Fruit fly (Drosophila melanogaster) whole organism, prepupa: ENCODE data around the gene S6KL.

Experiments used
- Blimp-1 ChIP-seq: fragments of 200-800 bp; sonication (Bioruptor generic); optimal IDR thresholded peaks from 3 replicates; lab custom pipeline; 2017; ENCODE audit warnings: missing biosample characterization, missing genetic modification characterization, mild to moderate bottlenecking, moderate library complexity, missing genetic modification reagents
- CG10631 ChIP-seq: fragments of 200-800 bp; sonication (Bioruptor generic); optimal IDR thresholded peaks from 2 replicates; lab custom pipeline; 2016; ENCODE audit warnings: missing biosample characterization, missing genetic modification characterization
- CG11294 ChIP-seq: fragments of 200-800 bp; sonication (Bioruptor generic); IDR thresholded peaks from 2 replicates; pipeline ENCODE4 v1.3.6; 2022; ENCODE audit warnings: missing biosample characterization, missing genetic modification characterization
- CG11762 ChIP-seq: fragments of 200-800 bp; sonication (Bioruptor generic); optimal IDR thresholded peaks from 3 replicates; lab custom pipeline; 2016; ENCODE audit warnings: missing biosample characterization, missing genetic modification characterization; ENCODE audit not compliant: insufficient read depth
- CG11902 ChIP-seq: fragments of 200-800 bp; sonication (Bioruptor generic); optimal IDR thresholded peaks from 3 replicates; lab custom pipeline; 2016; ENCODE audit warnings: missing biosample characterization, missing genetic modification characterization
- CG15336 ChIP-seq: fragments of 200-800 bp; sonication (Bioruptor generic); IDR thresholded peaks from 2 replicates; pipeline ENCODE4 v1.3.6; 2022; ENCODE audit warnings: missing biosample characterization, missing genetic modification characterization
- CG1621 ChIP-seq: fragments of 200-800 bp; sonication (Bioruptor generic); optimal IDR thresholded peaks from 3 replicates; lab custom pipeline; 2018; ENCODE audit warnings: missing biosample characterization, mild to moderate bottlenecking, missing genetic modification characterization
- CG16779 ChIP-seq: fragments of 200-800 bp; sonication (Bioruptor generic); optimal IDR thresholded peaks from 3 replicates; lab custom pipeline; 2017; ENCODE audit warnings: missing biosample characterization, mild to moderate bottlenecking, missing genetic modification characterization
- CG3032 ChIP-seq: fragments of 200-800 bp; optimal IDR thresholded peaks from 2 replicates; lab custom pipeline; 2019; ENCODE audit warnings: missing biosample characterization, mild to moderate bottlenecking, missing genetic modification characterization, moderate library complexity
- CG31627 ChIP-seq: fragments of 200-800 bp; sonication (Bioruptor generic); optimal IDR thresholded peaks from 3 replicates; lab custom pipeline; 2016; ENCODE audit warnings: missing biosample characterization, missing genetic modification characterization
- CG34406 ChIP-seq: fragments of 200-800 bp; sonication (Bioruptor generic); optimal IDR thresholded peaks from 3 replicates; lab custom pipeline; 2016; ENCODE audit warnings: missing biosample characterization, missing genetic modification characterization
- CG3919 ChIP-seq: fragments of 200-800 bp; sonication (Bioruptor generic); optimal IDR thresholded peaks from 3 replicates; lab custom pipeline; 2016; ENCODE audit warnings: missing biosample characterization, missing genetic modification characterization
- CG4318 ChIP-seq: fragments of 200-800 bp; sonication (Bioruptor generic); optimal IDR thresholded peaks from 3 replicates; lab custom pipeline; 2017; ENCODE audit warnings: missing biosample characterization, mild to moderate bottlenecking, missing genetic modification characterization
- CG6163 ChIP-seq: fragments of 200-800 bp; sonication (Bioruptor generic); IDR thresholded peaks from 3 replicates; pipeline ENCODE4 v1.3.6; 2022; ENCODE audit warnings: missing biosample characterization, missing genetic modification characterization
- CG6276 ChIP-seq: fragments of 200-800 bp; sonication (Bioruptor generic); optimal IDR thresholded peaks from 2 replicates; lab custom pipeline; 2017; ENCODE audit warnings: missing biosample characterization, mild to moderate bottlenecking, missing genetic modification characterization
- CG6808 ChIP-seq: fragments of 200-800 bp; sonication (Bioruptor generic); optimal IDR thresholded peaks from 3 replicates; lab custom pipeline; 2017; ENCODE audit warnings: missing biosample characterization, missing genetic modification characterization, mild to moderate bottlenecking, moderate library complexity, missing genetic modification reagents
- CG7368 ChIP-seq: fragments of 200-800 bp; sonication (Bioruptor generic); optimal IDR thresholded peaks from 3 replicates; lab custom pipeline; 2016; ENCODE audit warnings: missing biosample characterization, missing genetic modification characterization
- CG8319 ChIP-seq: fragments of 200-800 bp; sonication (Bioruptor generic); optimal IDR thresholded peaks from 3 replicates; lab custom pipeline; 2016; ENCODE audit warnings: missing biosample characterization, missing genetic modification characterization
- CG8632 ChIP-seq: fragments of 200-800 bp; sonication (Bioruptor generic); optimal IDR thresholded peaks from 3 replicates; lab custom pipeline; 2016; ENCODE audit warnings: missing biosample characterization, missing genetic modification characterization
- CG9139 ChIP-seq: fragments of 200-800 bp; sonication (Bioruptor generic); optimal IDR thresholded peaks from 3 replicates; lab custom pipeline; 2017; ENCODE audit warnings: missing biosample characterization, mild to moderate bottlenecking, missing genetic modification characterization
- Eip75B ChIP-seq: fragments of 200-800 bp; sonication (Bioruptor generic); optimal IDR thresholded peaks from 3 replicates; lab custom pipeline; 2016; ENCODE audit warnings: missing biosample characterization, missing genetic modification characterization
- Eip93F ChIP-seq: fragments of 200-800 bp; sonication (Bioruptor generic); optimal IDR thresholded peaks from 2 replicates; lab custom pipeline; 2016; ENCODE audit warnings: missing biosample characterization, mild to moderate bottlenecking, missing genetic modification characterization
- Gug ChIP-seq: fragments of 200-800 bp; sonication (Bioruptor generic); IDR thresholded peaks from 2 replicates; pipeline ENCODE4 v1.3.6; 2022; ENCODE audit warnings: missing biosample characterization, missing genetic modification characterization
- Hr38 ChIP-seq: sonication (Bioruptor generic); optimal IDR thresholded peaks from 2 replicates; lab custom pipeline; 2016; ENCODE audit warnings: missing biosample characterization, missing genetic modification characterization
- Hr39 ChIP-seq: fragments of 200-800 bp; sonication (Bioruptor generic); optimal IDR thresholded peaks from 2 replicates; lab custom pipeline; 2016; ENCODE audit warnings: missing biosample characterization, missing genetic modification characterization
- Hr4 ChIP-seq: fragments of 200-800 bp; sonication (Bioruptor generic); optimal IDR thresholded peaks from 3 replicates; lab custom pipeline; 2016; ENCODE audit warnings: missing biosample characterization, missing genetic modification characterization
- Lpt ChIP-seq: fragments of 200-800 bp; sonication (Bioruptor generic); optimal IDR thresholded peaks from 3 replicates; lab custom pipeline; 2016; ENCODE audit warnings: missing biosample characterization, missing genetic modification characterization
- Met ChIP-seq: fragments of 200-800 bp; sonication (Bioruptor generic); optimal IDR thresholded peaks from 3 replicates; lab custom pipeline; 2016; ENCODE audit warnings: missing biosample characterization, missing genetic modification characterization
- OdsH ChIP-seq: fragments of 200-800 bp; sonication (Bioruptor generic); optimal IDR thresholded peaks from 3 replicates; lab custom pipeline; 2016; ENCODE audit warnings: missing biosample characterization, missing genetic modification characterization
- Smox ChIP-seq: fragments of 200-800 bp; sonication (Bioruptor generic); optimal IDR thresholded peaks from 3 replicates; lab custom pipeline; 2016; ENCODE audit warnings: missing biosample characterization, missing genetic modification characterization
- Sox102F ChIP-seq: fragments of 200-800 bp; sonication (Bioruptor generic); optimal IDR thresholded peaks from 2 replicates; lab custom pipeline; 2016; ENCODE audit warnings: missing biosample characterization, mild to moderate bottlenecking, missing genetic modification characterization
- Sox14 ChIP-seq: fragments of 200-800 bp; sonication (Bioruptor generic); optimal IDR thresholded peaks from 3 replicates; lab custom pipeline; 2016; ENCODE audit warnings: missing biosample characterization, missing genetic modification characterization
- Sox15 ChIP-seq: fragments of 200-800 bp; sonication (Bioruptor generic); optimal IDR thresholded peaks from 3 replicates; lab custom pipeline; 2016; ENCODE audit warnings: missing biosample characterization, missing genetic modification characterization
- achi ChIP-seq: fragments of 200-800 bp; sonication (Bioruptor generic); optimal IDR thresholded peaks from 3 replicates; lab custom pipeline; 2016; ENCODE audit warnings: missing biosample characterization, missing genetic modification characterization
- acj6 ChIP-seq: fragments of 200-800 bp; sonication (Bioruptor generic); optimal IDR thresholded peaks from 3 replicates; lab custom pipeline; 2016; ENCODE audit warnings: missing biosample characterization, missing genetic modification characterization
- cyc ChIP-seq: fragments of 200-800 bp; sonication (Bioruptor generic); optimal IDR thresholded peaks from 3 replicates; lab custom pipeline; 2016; ENCODE audit warnings: missing biosample characterization, missing genetic modification characterization
- dac ChIP-seq: fragments of 200-800 bp; sonication (Bioruptor generic); optimal IDR thresholded peaks from 2 replicates; lab custom pipeline; 2017; ENCODE audit warnings: missing biosample characterization, mild to moderate bottlenecking, missing genetic modification characterization
- dsx ChIP-seq: fragments of 200-800 bp; optimal IDR thresholded peaks from 3 replicates; lab custom pipeline; 2019; ENCODE audit warnings: missing biosample characterization, mild to moderate bottlenecking, missing genetic modification characterization, moderate library complexity; ENCODE audit not compliant: poor library complexity, severe bottlenecking
- fd59A ChIP-seq: fragments of 200-800 bp; sonication (Bioruptor generic); optimal IDR thresholded peaks from 2 replicates; lab custom pipeline; 2017; ENCODE audit warnings: missing biosample characterization, mild to moderate bottlenecking, missing genetic modification characterization, missing genetic modification reagents
- fkh ChIP-seq: fragments of 200-800 bp; sonication (Bioruptor generic); optimal IDR thresholded peaks from 3 replicates; lab custom pipeline; 2017; ENCODE audit warnings: missing biosample characterization, mild to moderate bottlenecking, missing genetic modification characterization, moderate library complexity
- lz ChIP-seq: fragments of 200-800 bp; sonication (Bioruptor generic); optimal IDR thresholded peaks from 3 replicates; lab custom pipeline; 2016; ENCODE audit warnings: missing biosample characterization, missing genetic modification characterization
- net ChIP-seq: fragments of 200-800 bp; sonication (Bioruptor generic); optimal IDR thresholded peaks from 3 replicates; lab custom pipeline; 2016; ENCODE audit warnings: missing biosample characterization, missing genetic modification characterization
- salr ChIP-seq, 2 experiments: fragments of 200-800 bp; sonication (Bioruptor generic); optimal IDR thresholded peaks; 3 replicates each; lab custom pipeline; 2016 to 2018; ENCODE audit warnings: missing biosample characterization in 2 of 2, missing genetic modification characterization in 2 of 2, mild to moderate bottlenecking in 1 of 2
- spab ChIP-seq: fragments of 200-800 bp; sonication (Bioruptor generic); optimal IDR thresholded peaks from 2 replicates; lab custom pipeline; 2017; ENCODE audit warnings: missing biosample characterization, mild to moderate bottlenecking, missing genetic modification characterization, missing genetic modification reagents
- ss ChIP-seq, 2 experiments: fragments of 200-800 bp; sonication (Bioruptor generic); optimal IDR thresholded peaks; 2 replicates in 1 of 2; 3 replicates in 1 of 2; lab custom pipeline; 2017 to 2018; ENCODE audit warnings: mild to moderate bottlenecking in 2 of 2, missing biosample characterization in 2 of 2, missing genetic modification characterization in 2 of 2, moderate library complexity in 1 of 2
- svp ChIP-seq: fragments of 200-800 bp; sonication (Bioruptor generic); peaks from one replicate; lab custom pipeline; 2016; ENCODE audit warnings: missing biosample characterization, missing genetic modification characterization
- vri ChIP-seq: fragments of 200-800 bp; sonication (Bioruptor generic); optimal IDR thresholded peaks from 3 replicates; lab custom pipeline; 2016; ENCODE audit warnings: missing biosample characterization, mild to moderate bottlenecking, missing genetic modification characterization

S6KL gene

dm6 chrX:18834399-18834798 is 46.1 kb downstream of the S6KL start (continued):
- TF ChIP-seq Hr38 (no peak), CG34406 (GFP tag; lab: Kevin White, UChicago) (peak; percentile 64), CG6276 (GFP tag; lab: Kevin White, UChicago) (no peak), Met (GFP tag; lab: Kevin White, UChicago) (peak; percentile 82), OdsH (GFP tag; lab: Kevin White, UChicago) (peak; percentile 47), fkh (GFP tag; lab: Kevin White, UChicago) (no peak), CG15336 (GFP tag; lab: Robert Waterston, UW) (peak; percentile 45; the same call in 1 of the 2 replicates), CG8632 (GFP tag; lab: Kevin White, UChicago) (peak; percentile 47)
- TF ChIP-seq, all 60 proteins: peak for 47

DNA sequence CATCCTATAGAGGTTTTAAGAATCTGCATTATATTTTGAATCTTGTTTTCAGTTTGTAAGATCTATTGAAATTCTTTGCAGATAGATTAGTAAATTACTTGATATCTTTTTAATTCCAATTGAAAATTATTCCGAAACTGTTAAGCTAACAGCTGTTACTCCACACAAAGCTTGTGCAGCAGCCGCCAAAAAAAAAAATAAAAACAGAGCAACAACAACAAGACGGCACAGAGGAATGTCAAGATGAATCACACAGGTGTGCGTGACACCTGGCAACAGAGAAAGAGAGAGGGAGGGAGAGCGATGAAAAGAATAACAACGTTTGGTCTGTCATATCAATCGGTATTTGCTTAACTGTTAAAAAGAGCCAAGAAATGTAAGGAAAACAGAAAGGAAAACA is 46.7 kb downstream of the S6KL start:
- TF ChIP-seq CG7368 (GFP tag; lab: Kevin White, UChicago) (no peak), cyc (GFP tag; lab: Kevin White, UChicago) (no peak), CG1621 (tag; lab: Kevin White, UChicago) (no peak), fd59A (no peak), svp (GFP tag; lab: Kevin White, UChicago) (no peak), CG31627 (GFP tag; lab: Kevin White, UChicago) (no peak), fkh (GFP tag; lab: Kevin White, UChicago) (peak; percentile 60)

- TF ChIP-seq CG6808: peak; percentile 51
- no peak for TF ChIP-seq Sox102F
- no peak for TF ChIP-seq Blimp-1 (GFP tag; lab: Kevin White, UChicago)
- TF ChIP-seq CG34406 (GFP tag; lab: Kevin White, UChicago): no peak
- TF ChIP-seq salr (GFP tag; optimal IDR thresholded peaks at IDR 0.05; lab: Kevin White, UChicago): peak in 1 of 2 experiments; percentile 11
- TF ChIP-seq Hr4 (GFP tag; lab: Kevin White, UChicago): peak; percentile 37
- peak; percentile 39 for TF ChIP-seq CG3032 (tag; lab: Kevin White, UChicago)
- no peak for TF ChIP-seq CG8319 (GFP tag; lab: Kevin White, UChicago)
- TF ChIP-seq CG7368 (GFP tag; lab: Kevin White, UChicago): no peak
- TF ChIP-seq spab (GFP tag; lab: Kevin White, UChicago): peak; percentile 23
- peak; percentile 6 for TF ChIP-seq Lpt (GFP tag; lab: Kevin White, UChicago)
- TF ChIP-seq CG1621 (tag; lab: Kevin White, UChicago): peak; percentile 22
- TF ChIP-seq ss (GFP tag; optimal IDR thresholded peaks at IDR 0.05; lab: Kevin White, UChicago): no peak
- peak; percentile 37; the same call in 1 of the 3 replicates for TF ChIP-seq CG6163 (GFP tag; lab: Robert Waterston, UW)
- peak; percentile 14 for TF ChIP-seq CG10631 (GFP tag; lab: Kevin White, UChicago)
- no peak for TF ChIP-seq Smox
- no peak for TF ChIP-seq CG11902 (GFP tag; lab: Kevin White, UChicago)
- TF ChIP-seq Sox14 (GFP tag; lab: Kevin White, UChicago): peak; percentile 0
- TF ChIP-seq vri: no peak
- TF ChIP-seq CG3919 (GFP tag; lab: Kevin White, UChicago): no peak
- peak; percentile 13 for TF ChIP-seq CG9139 (GFP tag; lab: Kevin White, UChicago)
- peak; percentile 3 for TF ChIP-seq CG8632 (GFP tag; lab: Kevin White, UChicago)
- no peak for TF ChIP-seq fkh (GFP tag; lab: Kevin White, UChicago)
- peak; percentile 2 for TF ChIP-seq achi (GFP tag; lab: Kevin White, UChicago)
- TF ChIP-seq Eip93F: no peak
- TF ChIP-seq Eip75B (GFP tag; lab: Kevin White, UChicago): no peak
- TF ChIP-seq CG4318 (GFP tag; lab: Kevin White, UChicago): no peak
- TF ChIP-seq Gug (GFP tag; lab: Robert Waterston, UW): no peak
- TF ChIP-seq CG11762 (GFP tag; lab: Kevin White, UChicago): no peak
- TF ChIP-seq CG11294 (GFP tag; lab: Robert Waterston, UW): peak; percentile 21; the same call in 1 of the 2 replicates
- no peak for TF ChIP-seq Sox15 (GFP tag; lab: Kevin White, UChicago)
- no peak for TF ChIP-seq CG16779 (tag; lab: Kevin White, UChicago)
- TF ChIP-seq lz: no peak
- no peak for TF ChIP-seq Hr39 (GFP tag; lab: Kevin White, UChicago)
- peak; percentile 12 for TF ChIP-seq dsx (GFP tag; lab: Kevin White, UChicago)
- TF ChIP-seq net (GFP tag; lab: Kevin White, UChicago): peak; percentile 38
- TF ChIP-seq acj6: peak; percentile 17
- no peak for TF ChIP-seq dac (GFP tag; lab: Kevin White, UChicago)
Observed at dm6 chrX:18835500-18835899, 47.2 kb downstream of the S6KL start.
